Worm (Caenorhabditis elegans) whole organism, late embryonic: Measurements from ENCODE around the gene col-41.

Experiments
- C08G9.2 ChIP-seq: sonication (generic microtip); optimal IDR thresholded peaks from 2 replicates; lab custom pipeline; 2016; ENCODE audit warnings: mild to moderate bottlenecking, missing genetic modification characterization, moderate library complexity, missing compliant biosample characterization
- F13H6.1 ChIP-seq: sonication (generic microtip); optimal IDR thresholded peaks from 2 replicates; lab custom pipeline; 2016; ENCODE audit warnings: missing genetic modification characterization, missing compliant biosample characterization
- K02D7.2 ChIP-seq: sonication (generic microtip); optimal IDR thresholded peaks from 2 replicates; lab custom pipeline; 2017; ENCODE audit warnings: mild to moderate bottlenecking, missing genetic modification characterization, missing compliant biosample characterization
- Y22D7AL.16 ChIP-seq: sonication (generic microtip); optimal IDR thresholded peaks from 2 replicates; lab custom pipeline; 2016; ENCODE audit warnings: missing genetic modification characterization, missing compliant biosample characterization
- ceh-14 ChIP-seq: sonication (generic microtip); optimal IDR thresholded peaks from 2 replicates; lab custom pipeline; 2016; ENCODE audit warnings: missing genotype, missing genetic modification characterization, missing compliant biosample characterization
- ceh-18 ChIP-seq: sonication (generic microtip); optimal IDR thresholded peaks from 2 replicates; lab custom pipeline; 2016; ENCODE audit warnings: missing genetic modification characterization, missing compliant biosample characterization
- ceh-19 ChIP-seq: fragments of 200-800 bp; sonication (Bioruptor generic); optimal IDR thresholded peaks from 2 replicates; lab custom pipeline; 2018; ENCODE audit warnings: mild to moderate bottlenecking, missing genetic modification characterization, missing compliant biosample characterization
- ceh-22 ChIP-seq: sonication (generic microtip); optimal IDR thresholded peaks from 2 replicates; lab custom pipeline; 2017; ENCODE audit warnings: missing biosample characterization, missing genetic modification characterization
- ceh-24 ChIP-seq: sonication (generic microtip); optimal IDR thresholded peaks from 2 replicates; lab custom pipeline; 2016; ENCODE audit warnings: mild to moderate bottlenecking, missing genetic modification characterization, missing compliant biosample characterization
- ceh-31 ChIP-seq: sonication (generic microtip); optimal IDR thresholded peaks from 2 replicates; lab custom pipeline; 2016; ENCODE audit warnings: missing genetic modification characterization, missing compliant biosample characterization
- ceh-34 ChIP-seq: sonication (generic microtip); optimal IDR thresholded peaks from 2 replicates; lab custom pipeline; 2016; ENCODE audit warnings: mild to moderate bottlenecking, missing genetic modification characterization, missing compliant biosample characterization
- ceh-48 ChIP-seq: sonication (generic microtip); optimal IDR thresholded peaks from 2 replicates; lab custom pipeline; 2016; ENCODE audit warnings: missing genetic modification characterization, inconsistent platforms, missing compliant biosample characterization
- che-1 ChIP-seq: sonication (generic microtip); optimal IDR thresholded peaks from 2 replicates; lab custom pipeline; 2016; ENCODE audit warnings: mild to moderate bottlenecking, missing genetic modification characterization, missing compliant biosample characterization
- dve-1 ChIP-seq: sonication (generic microtip); optimal IDR thresholded peaks from 2 replicates; lab custom pipeline; 2017; ENCODE audit warnings: antibody characterized with exemption, mild to moderate bottlenecking, missing genetic modification characterization, missing compliant biosample characterization
- elt-2 ChIP-seq: sonication (generic microtip); optimal IDR thresholded peaks from 2 replicates; lab custom pipeline; 2016; ENCODE audit warnings: missing genetic modification reagents, missing genetic modification characterization, missing compliant biosample characterization
- elt-4 ChIP-seq: sonication (generic microtip); optimal IDR thresholded peaks from 2 replicates; lab custom pipeline; 2016; ENCODE audit warnings: missing genetic modification characterization, missing compliant biosample characterization
- fax-1 ChIP-seq: sonication (generic microtip); optimal IDR thresholded peaks from 2 replicates; lab custom pipeline; 2016; ENCODE audit warnings: missing genotype, missing genetic modification characterization, missing compliant biosample characterization
- hlh-30 ChIP-seq: sonication (generic microtip); optimal IDR thresholded peaks from 2 replicates; lab custom pipeline; 2017; ENCODE audit warnings: antibody characterized with exemption, missing genetic modification characterization, missing compliant biosample characterization; ENCODE audit not compliant: insufficient read depth
- hlh-8 ChIP-seq: sonication (generic microtip); optimal IDR thresholded peaks from 2 replicates; lab custom pipeline; 2016; ENCODE audit warnings: missing genotype, missing genetic modification characterization, missing compliant biosample characterization
- lim-6 ChIP-seq: sonication (generic microtip); optimal IDR thresholded peaks from 2 replicates; lab custom pipeline; 2016; ENCODE audit warnings: missing genetic modification characterization, missing compliant biosample characterization
- lin-11 ChIP-seq: fragments of 200-800 bp; sonication (Bioruptor generic); optimal IDR thresholded peaks from 2 replicates; lab custom pipeline; 2018; ENCODE audit warnings: mild to moderate bottlenecking, missing genetic modification characterization, missing compliant biosample characterization
- madf-2 ChIP-seq: sonication (generic microtip); optimal IDR thresholded peaks from 2 replicates; lab custom pipeline; 2017; ENCODE audit warnings: missing genetic modification characterization, missing compliant biosample characterization
- mec-3 ChIP-seq: sonication (generic microtip); optimal IDR thresholded peaks from 2 replicates; lab custom pipeline; 2016; ENCODE audit warnings: borderline replicate concordance, missing genetic modification characterization, missing compliant biosample characterization
- nfya-1 ChIP-seq: sonication (generic microtip); optimal IDR thresholded peaks from 2 replicates; lab custom pipeline; 2017; ENCODE audit warnings: missing genetic modification characterization, mild to moderate bottlenecking, missing compliant biosample characterization, antibody characterized with exemption, moderate library complexity
- npax-4 ChIP-seq: sonication (generic microtip); optimal IDR thresholded peaks from 2 replicates; lab custom pipeline; 2016; ENCODE audit warnings: missing genetic modification characterization, missing compliant biosample characterization
- odd-2 ChIP-seq: sonication (generic microtip); optimal IDR thresholded peaks from 2 replicates; lab custom pipeline; 2017; ENCODE audit warnings: antibody characterized with exemption, mild to moderate bottlenecking, missing genetic modification characterization, missing compliant biosample characterization
- pag-3 ChIP-seq: sonication (generic microtip); optimal IDR thresholded peaks from 2 replicates; lab custom pipeline; 2016; ENCODE audit warnings: missing compliant biosample characterization, missing genetic modification characterization, borderline replicate concordance
- pat-9 ChIP-seq: fragments of 200-800 bp; sonication (Bioruptor generic); optimal IDR thresholded peaks from 2 replicates; lab custom pipeline; 2018; ENCODE audit warnings: mild to moderate bottlenecking, missing genetic modification characterization, moderate library complexity, missing compliant biosample characterization
- pax-1 ChIP-seq: fragments of 150-350 bp; optimal IDR thresholded peaks from 2 replicates; lab custom pipeline; 2014; ENCODE audit warnings: missing biosample characterization, missing genetic modification characterization
- pha-2 ChIP-seq: sonication (generic microtip); optimal IDR thresholded peaks from 2 replicates; lab custom pipeline; 2017; ENCODE audit warnings: mild to moderate bottlenecking, missing genetic modification characterization, missing compliant biosample characterization
- pha-4 ChIP-seq: fragments of 150-350 bp; optimal IDR thresholded peaks from 2 replicates; lab custom pipeline; 2018; ENCODE audit warnings: missing biosample characterization, missing genetic modification reagents, missing genetic modification characterization
- ref-2 ChIP-seq: sonication (generic microtip); optimal IDR thresholded peaks from 2 replicates; lab custom pipeline; 2016; ENCODE audit warnings: missing genetic modification characterization, missing compliant biosample characterization
- rnt-1 ChIP-seq: sonication (generic microtip); optimal IDR thresholded peaks from 2 replicates; lab custom pipeline; 2016; ENCODE audit warnings: missing genetic modification characterization, missing compliant biosample characterization
- sdc-2 ChIP-seq: sonication (generic microtip); optimal IDR thresholded peaks from 2 replicates; lab custom pipeline; 2016; ENCODE audit warnings: missing genotype, missing genetic modification characterization, missing compliant biosample characterization
- syd-9 ChIP-seq: sonication (generic microtip); optimal IDR thresholded peaks from 2 replicates; lab custom pipeline; 2016; ENCODE audit warnings: mild to moderate bottlenecking, missing genetic modification characterization, moderate library complexity, missing compliant biosample characterization
- tbx-2 ChIP-seq: sonication (generic microtip); optimal IDR thresholded peaks from 2 replicates; lab custom pipeline; 2016; ENCODE audit warnings: missing genetic modification characterization, missing compliant biosample characterization
- tbx-7 ChIP-seq: sonication (generic microtip); optimal IDR thresholded peaks from 2 replicates; lab custom pipeline; 2016; ENCODE audit warnings: missing genotype, missing genetic modification characterization, missing compliant biosample characterization
- ttx-3 ChIP-seq: sonication (generic microtip); optimal IDR thresholded peaks from 2 replicates; lab custom pipeline; 2016; ENCODE audit warnings: missing genetic modification reagents, missing genetic modification characterization, missing compliant biosample characterization
- unc-3 ChIP-seq, 2 experiments: fragments of 200-800 bp in 1 of 2; sonication (Bioruptor generic) in 1 of 2; sonication (generic microtip) in 1 of 2; conservative IDR thresholded peaks in 1 of 2; optimal IDR thresholded peaks in 1 of 2; 2 replicates each; pipeline versions ENCODE4 v1.3.6 to Lab custom; 2016 to 2022; ENCODE audit warnings: missing compliant biosample characterization in 2 of 2, missing genetic modification characterization in 2 of 2, missing genetic modification reagents in 1 of 2
- unc-42 ChIP-seq: sonication (generic microtip); optimal IDR thresholded peaks from 2 replicates; lab custom pipeline; 2016; ENCODE audit warnings: missing genotype, missing genetic modification characterization, missing compliant biosample characterization
- unc-55 ChIP-seq: sonication (generic microtip); optimal IDR thresholded peaks from 2 replicates; lab custom pipeline; 2017; ENCODE audit warnings: missing biosample characterization, missing genetic modification reagents, missing genetic modification characterization
- zip-5 ChIP-seq: sonication (generic microtip); optimal IDR thresholded peaks from 2 replicates; lab custom pipeline; 2016; ENCODE audit warnings: missing genetic modification characterization, missing compliant biosample characterization

The col-41 gene

DNA sequence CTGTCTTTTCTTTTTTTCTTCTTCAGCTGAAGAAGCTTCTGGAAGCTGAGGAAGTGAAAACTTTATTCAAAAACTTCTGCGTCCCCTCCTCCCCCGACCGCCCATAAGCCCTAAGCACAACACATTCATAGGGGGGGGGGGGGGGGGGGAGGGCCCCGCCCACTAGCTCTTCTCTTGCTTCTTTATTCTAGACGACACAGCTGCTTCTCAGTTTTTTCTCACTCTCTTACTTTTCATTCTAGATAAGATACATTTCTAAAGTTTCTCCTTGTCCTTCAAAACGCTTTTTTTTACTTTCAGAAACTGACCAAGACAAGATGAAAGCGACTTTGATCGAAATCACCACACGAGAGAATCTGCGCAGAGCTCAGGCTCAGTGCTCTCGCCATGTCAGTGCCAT, 13.5 kb upstream of the col-41 start, which contains the start of gene T10B10.4:
TSS of gene T10B10.4 (plus strand) at position 301 of the 400 bp plus-strand sequence.
- TF ChIP-seq pag-3 (tag; lab: Kevin White, UChicago), result no peak
- TF ChIP-seq madf-2 (tag; lab: Kevin White, UChicago), result no peak
- TF ChIP-seq pha-2 (tag; lab: Kevin White, UChicago), result no peak
- no peak for TF ChIP-seq K02D7.2 (tag; lab: Kevin White, UChicago)
- TF ChIP-seq ttx-3 (tag; lab: Kevin White, UChicago), result no peak
- no peak for TF ChIP-seq tbx-7 (tag; lab: Kevin White, UChicago)
- no peak for TF ChIP-seq C08G9.2 (tag; lab: Kevin White, UChicago)
- TF ChIP-seq hlh-8 (tag; lab: Kevin White, UChicago), result no peak
- no peak for TF ChIP-seq mec-3 (tag; lab: Kevin White, UChicago)
- TF ChIP-seq lin-11 (tag; lab: Kevin White, UChicago), result no peak
- TF ChIP-seq ceh-22 (tag; lab: Kevin White, UChicago), result no peak
- no peak for TF ChIP-seq elt-2 (tag; lab: Kevin White, UChicago)
- no peak for TF ChIP-seq Y22D7AL.16
- TF ChIP-seq pat-9 (tag; lab: Kevin White, UChicago), result no peak
- no peak for TF ChIP-seq npax-4 (tag; lab: Kevin White, UChicago)

DNA sequence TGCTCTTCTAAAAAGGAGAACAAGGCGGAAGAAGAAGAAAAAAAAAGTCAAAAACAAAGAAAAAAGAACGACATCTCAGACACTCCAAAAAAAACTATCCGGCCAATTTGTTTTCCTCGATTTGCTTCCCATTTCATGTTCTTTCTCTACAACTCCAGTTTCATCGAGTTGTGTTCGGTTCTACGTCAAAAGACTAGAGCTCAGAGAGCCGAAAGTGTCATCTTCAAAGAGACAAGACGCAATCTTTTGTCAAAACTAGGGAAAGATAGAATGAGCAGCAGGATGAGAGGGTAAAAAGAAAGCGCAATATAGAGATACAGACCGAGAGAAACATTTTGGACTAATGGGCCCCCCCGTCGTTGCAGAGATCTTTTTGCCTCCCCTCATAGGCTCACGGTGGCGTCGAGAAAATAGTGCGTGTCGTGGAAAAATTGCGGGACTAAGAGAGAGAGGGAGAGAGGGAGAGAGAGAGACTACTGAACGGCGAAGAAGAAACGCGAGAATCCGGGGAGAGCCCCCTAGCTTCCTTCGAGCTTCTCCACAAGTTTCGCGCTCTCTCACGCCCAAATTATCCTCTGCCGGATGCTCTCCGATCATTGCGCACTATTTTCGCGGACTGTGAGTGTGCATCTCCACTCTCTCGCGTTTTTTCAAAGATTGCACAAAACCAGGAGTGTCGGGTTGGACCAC, 12.8 kb upstream of the col-41 start:
- TF ChIP-seq unc-3 (GFP tag; conservative IDR thresholded peaks at IDR 0.05; lab: Robert Waterston, UW) (no peak), unc-3 (tag; optimal IDR thresholded peaks at IDR 0.05; lab: Kevin White, UChicago) (peak; percentile 30), ceh-18 (tag; lab: Kevin White, UChicago) (peak; percentile 94), ref-2 (peak; percentile 59), pha-4 (tag; lab: Kevin White, UChicago) (no peak), lim-6 (tag; lab: Kevin White, UChicago) (peak; percentile 8), C08G9.2 (tag; lab: Kevin White, UChicago) (peak; percentile 39), hlh-8 (tag; lab: Kevin White, UChicago) (peak; percentile 22), ceh-22 (tag; lab: Kevin White, UChicago) (no peak), F13H6.1 (tag; lab: Kevin White, UChicago) (peak; percentile 7), elt-4 (tag; lab: Kevin White, UChicago) (no peak), ceh-34 (peak; percentile 74), pat-9 (tag; lab: Kevin White, UChicago) (peak; percentile 15), rnt-1 (peak; percentile 62), pag-3 (tag; lab: Kevin White, UChicago) (no peak), ceh-14 (peak; percentile 59), ceh-19 (GFP tag; lab: Kevin White, UChicago) (peak; percentile 55), syd-9 (tag; lab: Kevin White, UChicago) (peak; percentile 56), nfya-1 (tag; lab: Kevin White, UChicago) (peak; percentile 66), pha-2 (tag; lab: Kevin White, UChicago) (no peak), unc-42 (tag; lab: Kevin White, UChicago) (peak; percentile 89), ceh-31 (tag; lab: Kevin White, UChicago) (peak; percentile 91), tbx-2 (tag; lab: Kevin White, UChicago) (peak; percentile 74), sdc-2 (tag; lab: Kevin White, UChicago) (peak; percentile 63), ceh-48 (tag; lab: Kevin White, UChicago) (no peak), elt-2 (tag; lab: Kevin White, UChicago) (no peak)

DNA sequence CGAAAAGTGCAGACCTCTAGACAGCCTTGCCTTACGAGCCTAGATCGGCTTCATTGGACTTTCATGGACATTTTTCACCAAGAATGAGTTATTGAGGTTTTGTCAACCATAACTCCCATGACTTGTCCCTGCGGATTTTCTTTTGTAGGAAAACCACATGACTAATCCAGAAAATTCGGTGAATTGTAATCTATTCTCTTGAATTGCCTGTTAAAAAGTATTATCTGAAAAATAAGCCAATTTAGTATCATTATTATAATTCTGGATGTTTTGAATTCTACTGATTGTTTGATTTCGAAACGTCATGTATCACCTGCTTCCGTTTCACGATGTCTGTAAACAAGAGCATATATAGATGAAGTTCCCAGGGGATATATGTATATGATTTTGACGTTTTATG, 12.2 kb upstream of the col-41 start:
- TF ChIP-seq odd-2 (tag; lab: Kevin White, UChicago), result no peak
- TF ChIP-seq, all 69 proteins: peak for 0

DNA sequence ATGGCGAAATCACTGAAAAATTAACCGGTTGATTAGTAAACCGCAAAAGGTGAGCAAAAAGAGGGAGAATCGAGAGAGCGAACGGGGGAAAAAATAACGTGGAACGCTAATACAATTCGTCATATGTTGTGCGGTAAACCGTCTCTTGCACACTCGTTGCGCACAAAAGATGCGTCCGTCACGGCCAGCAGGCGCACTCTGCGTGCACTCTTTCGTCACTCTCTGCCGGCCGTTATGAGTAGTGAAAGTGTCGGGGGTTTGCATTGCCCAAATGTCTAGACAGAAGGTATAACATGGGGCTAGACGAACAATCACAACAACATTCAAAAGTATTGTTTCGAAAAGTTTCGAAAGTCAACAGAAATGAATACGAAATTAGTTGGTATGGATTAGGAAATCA, 5.2 kb upstream of the col-41 start, which contains the start of gene pkhm-2:
TSS of gene pkhm-2 (minus strand) at position 12 of the 400 bp plus-strand sequence.
- TF ChIP-seq hlh-30 (tag; lab: Kevin White, UChicago), result peak; percentile 52
- peak; percentile 78 for TF ChIP-seq ref-2
- no peak for TF ChIP-seq fax-1 (tag; lab: Kevin White, UChicago)
- TF ChIP-seq dve-1 (tag; lab: Kevin White, UChicago), result peak; percentile 19
- TF ChIP-seq madf-2 (tag; lab: Kevin White, UChicago), result peak; percentile 17
- TF ChIP-seq che-1 (tag; lab: Kevin White, UChicago), result peak; percentile 41
- TF ChIP-seq ceh-24 (tag; lab: Kevin White, UChicago), result no peak
- TF ChIP-seq ceh-19 (GFP tag; lab: Kevin White, UChicago), result peak; percentile 8
- TF ChIP-seq mec-3 (tag; lab: Kevin White, UChicago), result peak; percentile 53
- TF ChIP-seq ceh-31 (tag; lab: Kevin White, UChicago), result peak; percentile 71
- no peak for TF ChIP-seq unc-3 (GFP tag; conservative IDR thresholded peaks at IDR 0.05; lab: Robert Waterston, UW)
- no peak for TF ChIP-seq unc-3 (tag; optimal IDR thresholded peaks at IDR 0.05; lab: Kevin White, UChicago)
- peak; percentile 62 for TF ChIP-seq rnt-1
- TF ChIP-seq syd-9 (tag; lab: Kevin White, UChicago), result peak; percentile 28
- TF ChIP-seq pax-1, result peak; percentile 8
- peak; percentile 1 for TF ChIP-seq zip-5 (tag; lab: Kevin White, UChicago)
- TF ChIP-seq nfya-1 (tag; lab: Kevin White, UChicago), result peak; percentile 59
- peak; percentile 9 for TF ChIP-seq unc-55
